Worm (Caenorhabditis elegans) whole organism, mixed stage, embryonic: ENCODE data around the gene fip-4.

ENCODE experiments used
- bed-3 ChIP-seq: fragments of 200-800 bp; sonication (Bioruptor generic); optimal IDR thresholded peaks from 3 replicates; lab custom pipeline; 2018; ENCODE audit warnings: mild to moderate bottlenecking, missing genetic modification characterization, moderate library complexity, missing compliant biosample characterization
- blmp-1 ChIP-seq: fragments of 150-350 bp; optimal IDR thresholded peaks from 2 replicates; lab custom pipeline; 2014; ENCODE audit warnings: missing biosample characterization, missing genetic modification characterization
- mab-5 ChIP-seq: fragments of 150-350 bp; optimal IDR thresholded peaks from 2 replicates; lab custom pipeline; 2014; ENCODE audit warnings: missing biosample characterization, missing genetic modification characterization
- mls-2 ChIP-seq: sonication (generic microtip); optimal IDR thresholded peaks from 2 replicates; lab custom pipeline; 2016; ENCODE audit warnings: mild to moderate bottlenecking, missing genetic modification characterization, moderate library complexity, missing compliant biosample characterization
- nhr-28 ChIP-seq: fragments of 150-350 bp; optimal IDR thresholded peaks from 2 replicates; lab custom pipeline; 2014; ENCODE audit warnings: missing biosample characterization, missing genetic modification characterization
- sem-2 ChIP-seq: fragments of 200-800 bp; sonication (Bioruptor generic); optimal IDR thresholded peaks from 2 replicates; lab custom pipeline; 2018; ENCODE audit warnings: mild to moderate bottlenecking, missing genetic modification characterization, missing compliant biosample characterization
- unc-39 ChIP-seq: fragments of 150-350 bp; optimal IDR thresholded peaks from 2 replicates; lab custom pipeline; 2014; ENCODE audit warnings: missing biosample characterization, missing genetic modification characterization
- unc-62 ChIP-seq: fragments of 150-350 bp; optimal IDR thresholded peaks from 2 replicates; lab custom pipeline; 2014; ENCODE audit warnings: missing biosample characterization, missing genetic modification reagents, missing genetic modification characterization
- zip-8 ChIP-seq: fragments of 150-350 bp; optimal IDR thresholded peaks from 2 replicates; lab custom pipeline; 2014; ENCODE audit warnings: missing biosample characterization, missing genetic modification characterization

- TF ChIP-seq nhr-28 (tag; lab: Kevin White, UChicago) (no peak), blmp-1 (tag; lab: Kevin White, UChicago) (no peak), sem-2 (no peak), unc-62 (GFP tag; lab: Kevin White, UChicago) (peak; percentile 70), mab-5 (tag; lab: Kevin White, UChicago) (no peak), unc-39 (tag; lab: Kevin White, UChicago) (no peak), bed-3 (GFP tag; lab: Kevin White, UChicago) (no peak), mls-2 (no peak), zip-8 (tag; lab: Kevin White, UChicago) (no peak)
These were observed 47.7 kb upstream of the fip-4 start for ce11 chrV:8658577-8659362.
